Worm (Caenorhabditis elegans) whole organism, young adult: ENCODE results near the gene F48E3.9.

Experiments
- B0019.2 ChIP-seq: fragments of 200-800 bp; sonication (Bioruptor generic); conservative IDR thresholded peaks from 2 replicates; pipeline ENCODE4 v1.3.6; 2022; ENCODE audit warnings: missing genetic modification reagents, missing genetic modification characterization, missing compliant biosample characterization
- C06A6.2 ChIP-seq: fragments of 200-800 bp; sonication (Bioruptor generic); conservative IDR thresholded peaks from 2 replicates; pipeline ENCODE4 v1.3.6; 2022; ENCODE audit warnings: missing genetic modification characterization, missing compliant biosample characterization
- F49E8.2 ChIP-seq: sonication (generic microtip); optimal IDR thresholded peaks from 3 replicates; lab custom pipeline; 2017; ENCODE audit warnings: missing genetic modification characterization, mild to moderate bottlenecking, missing compliant biosample characterization, antibody characterized with exemption, moderate library complexity; ENCODE audit not compliant: insufficient read depth
- egl-18 ChIP-seq: fragments of 200-800 bp; sonication (Bioruptor generic); IDR thresholded peaks from 2 replicates; pipeline ENCODE4 v1.3.6; 2022; ENCODE audit warnings: missing genetic modification reagents, missing genetic modification characterization, missing compliant biosample characterization
- ekl-4 ChIP-seq: fragments of 200-800 bp; sonication (Bioruptor generic); IDR thresholded peaks from 2 replicates; pipeline ENCODE4 v1.3.6; 2022; ENCODE audit warnings: missing genetic modification reagents, missing genetic modification characterization, missing compliant biosample characterization
- him-1 ChIP-seq: sonication (generic microtip); optimal IDR thresholded peaks from 2 replicates; lab custom pipeline; 2016; ENCODE audit warnings: missing genotype, missing genetic modification reagents, missing genetic modification characterization, missing compliant biosample characterization
- nfya-1 ChIP-seq: sonication (generic microtip); optimal IDR thresholded peaks from 2 replicates; lab custom pipeline; 2017; ENCODE audit warnings: antibody characterized with exemption, missing compliant biosample characterization, missing genetic modification characterization, borderline replicate concordance; ENCODE audit not compliant: insufficient read depth
- snpc-3.4 ChIP-seq: sonication (generic microtip); optimal IDR thresholded peaks from 2 replicates; lab custom pipeline; 2017; ENCODE audit warnings: missing genetic modification characterization, mild to moderate bottlenecking, missing compliant biosample characterization, antibody characterized with exemption, moderate library complexity, missing genotype, missing genetic modification reagents
- snpc-4 ChIP-seq, 5 experiments: fragments of 150-350 bp in 1 of 5; sonication (generic microtip) in 4 of 5; optimal IDR thresholded peaks; 2 replicates each; lab custom pipeline; 2014 to 2018; ENCODE audit warnings: missing genetic modification characterization in 5 of 5, missing biosample characterization in 3 of 5, antibody characterized with exemption in 2 of 5, mild to moderate bottlenecking in 2 of 5, missing compliant biosample characterization in 2 of 5, missing genotype in 2 of 5, moderate library complexity in 2 of 5, missing genetic modification reagents in 1 of 5

ce11 chrX:7433269-7433668 is 47.6 kb upstream of the F48E3.9 start, which contains the start of gene clc-5:
- TF ChIP-seq snpc-4 (GFP tag; optimal IDR thresholded peaks at IDR 0.05; lab: Kevin White, UChicago): no peak
- no peak for TF ChIP-seq snpc-4 (tag; optimal IDR thresholded peaks at IDR 0.05; lab: Kevin White, UChicago)
- no peak for TF ChIP-seq nfya-1 (tag; lab: Kevin White, UChicago)
- no peak for TF ChIP-seq F49E8.2 (tag; lab: Kevin White, UChicago)
- no peak for TF ChIP-seq him-1 (tag; lab: Kevin White, UChicago)
- no peak for TF ChIP-seq snpc-3.4 (tag; lab: Kevin White, UChicago)
- no peak for TF ChIP-seq egl-18 (GFP tag; lab: Robert Waterston, UW)
- no peak for TF ChIP-seq ekl-4 (GFP tag; lab: Robert Waterston, UW)
- TF ChIP-seq C06A6.2 (GFP tag; lab: Robert Waterston, UW): no peak
- TF ChIP-seq B0019.2 (GFP tag; lab: Robert Waterston, UW): no peak
